Worm (Caenorhabditis elegans) whole organism, young adult: Measurements from ENCODE around the gene snu-23.
A peak's percentile ranks its signal among the peaks of the same experiment; 100 is the strongest.

Experiments
- B0336.3 ChIP-seq: fragments of 200-800 bp; sonication (Bioruptor generic); IDR thresholded peaks from 2 replicates; pipeline ENCODE4 v1.3.6; 2022; ENCODE audit warnings: missing genetic modification characterization, missing compliant biosample characterization
- D2030.7 ChIP-seq: fragments of 200-800 bp; sonication (Bioruptor generic); IDR thresholded peaks from 2 replicates; pipeline ENCODE4 v1.3.6; 2022; ENCODE audit warnings: missing genetic modification reagents, missing genetic modification characterization, missing compliant biosample characterization
- F10E7.11 ChIP-seq: sonication (generic microtip); optimal IDR thresholded peaks from 2 replicates; lab custom pipeline; 2017; ENCODE audit warnings: mild to moderate bottlenecking, missing genetic modification characterization, moderate library complexity, missing compliant biosample characterization
- F22D6.2 ChIP-seq: sonication (generic microtip); optimal IDR thresholded peaks from 2 replicates; lab custom pipeline; 2016; ENCODE audit warnings: mild to moderate bottlenecking, missing genetic modification characterization, missing compliant biosample characterization
- F23B12.7 ChIP-seq: sonication (generic microtip); optimal IDR thresholded peaks from 2 replicates; lab custom pipeline; 2017; ENCODE audit warnings: missing genetic modification characterization, mild to moderate bottlenecking, missing compliant biosample characterization, antibody characterized with exemption, moderate library complexity; ENCODE audit not compliant: insufficient read depth
- F49E8.2 ChIP-seq: sonication (generic microtip); optimal IDR thresholded peaks from 3 replicates; lab custom pipeline; 2017; ENCODE audit warnings: missing genetic modification characterization, mild to moderate bottlenecking, missing compliant biosample characterization, antibody characterized with exemption, moderate library complexity; ENCODE audit not compliant: insufficient read depth
- F55B11.4 ChIP-seq: sonication (generic microtip); optimal IDR thresholded peaks from 2 replicates; lab custom pipeline; 2016; ENCODE audit warnings: missing compliant biosample characterization, missing genetic modification characterization, borderline replicate concordance; ENCODE audit not compliant: insufficient read depth
- K11D2.4 ChIP-seq: fragments of 200-800 bp; sonication (Bioruptor generic); IDR thresholded peaks from 2 replicates; pipeline ENCODE4 v1.3.6; 2022; ENCODE audit warnings: missing genetic modification reagents, missing genetic modification characterization, missing compliant biosample characterization
- K12H6.12 ChIP-seq: fragments of 200-800 bp; sonication (Bioruptor generic); optimal IDR thresholded peaks from 2 replicates; lab custom pipeline; 2018; ENCODE audit warnings: mild to moderate bottlenecking, missing genetic modification characterization, missing compliant biosample characterization
- T07F8.4 ChIP-seq: sonication (generic microtip); optimal IDR thresholded peaks from 2 replicates; lab custom pipeline; 2016; ENCODE audit warnings: mild to moderate bottlenecking, missing genetic modification characterization, moderate library complexity, missing compliant biosample characterization
- Y53G8AR.9 ChIP-seq: fragments of 200-800 bp; sonication (Bioruptor generic); conservative IDR thresholded peaks from 2 replicates; pipeline ENCODE4 v1.3.6; 2022; ENCODE audit warnings: missing genetic modification reagents, missing genetic modification characterization, missing compliant biosample characterization
- Y56A3A.18 ChIP-seq: fragments of 200-800 bp; sonication (Bioruptor generic); IDR thresholded peaks from 2 replicates; pipeline ENCODE4 v1.3.6; 2022; ENCODE audit warnings: missing genetic modification reagents, missing genetic modification characterization, missing compliant biosample characterization
- ZK185.1 ChIP-seq: sonication (generic microtip); optimal IDR thresholded peaks from 2 replicates; lab custom pipeline; 2016; ENCODE audit warnings: mild to moderate bottlenecking, missing genetic modification characterization, missing compliant biosample characterization; ENCODE audit not compliant: poor library complexity, severe bottlenecking
- attf-5 ChIP-seq: fragments of 200-800 bp; sonication (Bioruptor generic); optimal IDR thresholded peaks from 2 replicates; lab custom pipeline; 2018; ENCODE audit warnings: mild to moderate bottlenecking, missing genetic modification characterization, missing compliant biosample characterization
- bed-2 ChIP-seq: fragments of 200-800 bp; sonication (Bioruptor generic); IDR thresholded peaks from 2 replicates; pipeline ENCODE4 v1.3.6; 2022; ENCODE audit warnings: missing genetic modification reagents, missing genetic modification characterization, missing compliant biosample characterization
- cebp-1 ChIP-seq, 2 experiments: fragments of 200-800 bp in 1 of 2; sonication (Bioruptor generic) in 1 of 2; sonication (generic microtip) in 1 of 2; IDR thresholded peaks in 1 of 2; optimal IDR thresholded peaks in 1 of 2; 2 replicates each; pipeline versions ENCODE4 v1.3.6 to Lab custom; 2017 to 2022; ENCODE audit warnings: missing compliant biosample characterization in 2 of 2, missing genetic modification characterization in 2 of 2, mild to moderate bottlenecking in 1 of 2, missing genetic modification reagents in 1 of 2, moderate library complexity in 1 of 2
- ceh-58 ChIP-seq: fragments of 200-800 bp; sonication (Bioruptor generic); IDR thresholded peaks from 2 replicates; pipeline ENCODE4 v1.3.6; 2022; ENCODE audit warnings: missing genetic modification characterization, missing compliant biosample characterization
- dox-1 ChIP-seq: fragments of 200-800 bp; sonication (Bioruptor generic); IDR thresholded peaks from 2 replicates; pipeline ENCODE4 v1.3.6; 2022; ENCODE audit warnings: missing genetic modification reagents, missing genetic modification characterization, missing compliant biosample characterization
- efl-1 ChIP-seq: fragments of 150-350 bp; optimal IDR thresholded peaks from 2 replicates; lab custom pipeline; 2014; ENCODE audit warnings: missing biosample characterization, missing genetic modification reagents, missing genetic modification characterization
- hmg-1.2 ChIP-seq: fragments of 200-800 bp; sonication (Bioruptor generic); IDR thresholded peaks from 2 replicates; pipeline ENCODE4 v1.3.6; 2022; ENCODE audit warnings: missing genetic modification reagents, missing genetic modification characterization, missing compliant biosample characterization
- let-526 ChIP-seq: fragments of 200-800 bp; sonication (Bioruptor generic); IDR thresholded peaks from 2 replicates; pipeline ENCODE4 v1.3.6; 2022; ENCODE audit warnings: missing genetic modification reagents, missing genetic modification characterization, missing compliant biosample characterization
- lin-40 ChIP-seq: sonication (generic microtip); optimal IDR thresholded peaks from 2 replicates; lab custom pipeline; 2016; ENCODE audit warnings: missing genetic modification characterization, mild to moderate bottlenecking, missing compliant biosample characterization, missing genotype, missing genetic modification reagents
- lin-54 ChIP-seq: fragments of 200-800 bp; sonication (Bioruptor generic); optimal IDR thresholded peaks from 2 replicates; lab custom pipeline; 2018; ENCODE audit warnings: mild to moderate bottlenecking, missing genetic modification characterization, missing compliant biosample characterization
- lsl-1 ChIP-seq: fragments of 200-800 bp; sonication (Bioruptor generic); optimal IDR thresholded peaks from 2 replicates; lab custom pipeline; 2018; ENCODE audit warnings: mild to moderate bottlenecking, missing genetic modification characterization, moderate library complexity, missing compliant biosample characterization
- madf-6 ChIP-seq: fragments of 200-800 bp; sonication (Bioruptor generic); IDR thresholded peaks from 2 replicates; pipeline ENCODE4 v1.3.6; 2022; ENCODE audit warnings: missing genetic modification reagents, missing genetic modification characterization, missing compliant biosample characterization
- madf-8 ChIP-seq: fragments of 200-800 bp; sonication (Bioruptor generic); conservative IDR thresholded peaks from 2 replicates; pipeline ENCODE4 v1.3.6; 2022; ENCODE audit warnings: missing genetic modification reagents, missing genetic modification characterization, missing compliant biosample characterization
- mes-4 ChIP-seq: sonication (generic microtip); optimal IDR thresholded peaks from 2 replicates; lab custom pipeline; 2016; ENCODE audit warnings: missing genotype, missing genetic modification characterization, missing compliant biosample characterization
- nfyb-1 ChIP-seq: fragments of 200-800 bp; sonication (Bioruptor generic); IDR thresholded peaks from 2 replicates; pipeline ENCODE4 v1.3.6; 2022; ENCODE audit warnings: missing genetic modification reagents, missing genetic modification characterization, missing compliant biosample characterization
- nhr-179 ChIP-seq: sonication (generic microtip); optimal IDR thresholded peaks from 2 replicates; lab custom pipeline; 2016; ENCODE audit warnings: mild to moderate bottlenecking, missing genetic modification characterization, missing compliant biosample characterization
- nhr-90 ChIP-seq: sonication (generic microtip); optimal IDR thresholded peaks from 2 replicates; lab custom pipeline; 2016; ENCODE audit warnings: missing genotype, mild to moderate bottlenecking, missing genetic modification characterization, missing compliant biosample characterization
- pbrm-1 ChIP-seq: fragments of 200-800 bp; sonication (Bioruptor generic); IDR thresholded peaks from 2 replicates; pipeline ENCODE4 v1.3.6; 2022; ENCODE audit warnings: missing genetic modification reagents, missing genetic modification characterization, missing compliant biosample characterization
- pha-4 ChIP-seq: fragments of 150-350 bp; sonication (generic microtip); optimal IDR thresholded peaks from 2 replicates; lab custom pipeline; 2014; ENCODE audit warnings: missing biosample characterization, missing genetic modification reagents, missing genetic modification characterization
- repo-1 ChIP-seq: sonication (generic microtip); optimal IDR thresholded peaks from 2 replicates; lab custom pipeline; 2017; ENCODE audit warnings: mild to moderate bottlenecking, missing genetic modification characterization, missing compliant biosample characterization
- somi-1 ChIP-seq: fragments of 200-800 bp; sonication (Bioruptor generic); optimal IDR thresholded peaks from 2 replicates; lab custom pipeline; 2018; ENCODE audit warnings: mild to moderate bottlenecking, missing genetic modification characterization, missing compliant biosample characterization
- sptf-2 ChIP-seq: fragments of 200-800 bp; sonication (Bioruptor generic); optimal IDR thresholded peaks from 2 replicates; lab custom pipeline; 2018; ENCODE audit warnings: mild to moderate bottlenecking, missing genetic modification characterization, missing compliant biosample characterization
- tbp1 ChIP-seq: fragments of 200-800 bp; sonication (Bioruptor generic); optimal IDR thresholded peaks from 2 replicates; lab custom pipeline; 2018; ENCODE audit warnings: mild to moderate bottlenecking, missing genetic modification characterization, missing compliant biosample characterization
- tlf-1 ChIP-seq: fragments of 200-800 bp; sonication (Bioruptor generic); optimal IDR thresholded peaks from 2 replicates; lab custom pipeline; 2018; ENCODE audit warnings: mild to moderate bottlenecking, missing genetic modification characterization, missing compliant biosample characterization
- unc-62 ChIP-seq: fragments of 150-350 bp; optimal IDR thresholded peaks from 2 replicates; lab custom pipeline; 2014; ENCODE audit warnings: missing biosample characterization, missing genetic modification reagents, missing genetic modification characterization
- xnd-1 ChIP-seq: sonication (generic microtip); optimal IDR thresholded peaks from 2 replicates; lab custom pipeline; 2016; ENCODE audit warnings: missing genotype, missing genetic modification reagents, missing genetic modification characterization, missing compliant biosample characterization
- zfh-2 ChIP-seq: fragments of 200-800 bp; sonication (Bioruptor generic); conservative IDR thresholded peaks from 2 replicates; pipeline ENCODE4 v1.3.6; 2022; ENCODE audit warnings: missing genetic modification reagents, missing genetic modification characterization, missing compliant biosample characterization
- zim-3 ChIP-seq: sonication (generic microtip); optimal IDR thresholded peaks from 2 replicates; lab custom pipeline; 2017; ENCODE audit warnings: mild to moderate bottlenecking, missing genetic modification characterization, moderate library complexity, missing compliant biosample characterization
- ztf-22 ChIP-seq: fragments of 200-800 bp; sonication (Bioruptor generic); optimal IDR thresholded peaks from 2 replicates; lab custom pipeline; 2018; ENCODE audit warnings: mild to moderate bottlenecking, missing genetic modification characterization, moderate library complexity, missing compliant biosample characterization

Gene snu-23

ce11 chrIII:7722411-7722810, 47.5 kb downstream of the snu-23 start:
- TF ChIP-seq cebp-1 (GFP tag; IDR thresholded peaks at IDR 0.05; lab: Robert Waterston, UW), result no peak
- peak; percentile 17 for TF ChIP-seq cebp-1 (tag; optimal IDR thresholded peaks at IDR 0.05; lab: Kevin White, UChicago)
- TF ChIP-seq somi-1, result peak; percentile 34
- TF ChIP-seq lin-40 (tag; lab: Kevin White, UChicago), result peak; percentile 33
- no peak for TF ChIP-seq lsl-1 (GFP tag; lab: Kevin White, UChicago)

ce11 chrIII:7721513-7721912, 48.4 kb downstream of the snu-23 start:
- no peak for TF ChIP-seq T07F8.4 (tag; lab: Kevin White, UChicago)
- TF ChIP-seq B0336.3 (GFP tag; lab: Robert Waterston, UW), result no peak
- 0 out of 2 replicates have a peak, but pooled peaks have one; percentile 14 for TF ChIP-seq Y53G8AR.9 (GFP tag; lab: Robert Waterston, UW)
- no peak for TF ChIP-seq attf-5 (GFP tag; lab: Kevin White, UChicago)
- no peak for TF ChIP-seq F49E8.2 (tag; lab: Kevin White, UChicago)
- no peak for TF ChIP-seq F22D6.2 (tag; lab: Kevin White, UChicago)
- no peak for TF ChIP-seq tbp1 (GFP tag; lab: Kevin White, UChicago)
- TF ChIP-seq cebp-1 (GFP tag; IDR thresholded peaks at IDR 0.05; lab: Robert Waterston, UW), result no peak
- TF ChIP-seq cebp-1 (tag; optimal IDR thresholded peaks at IDR 0.05; lab: Kevin White, UChicago), result no peak
- no peak for TF ChIP-seq repo-1 (tag; lab: Kevin White, UChicago)
- no peak for TF ChIP-seq Y56A3A.18 (GFP tag; lab: Robert Waterston, UW)
- peak; percentile 3 for TF ChIP-seq ZK185.1
- no peak for TF ChIP-seq F10E7.11
- TF ChIP-seq K11D2.4 (GFP tag; lab: Robert Waterston, UW), result 0 out of 2 replicates have a peak, but pooled peaks have one; percentile 19

ce11 chrIII:7720861-7721260, 49.1 kb downstream of the snu-23 start:
- TF ChIP-seq tlf-1 (no peak), nhr-90 (no peak), cebp-1 (GFP tag; IDR thresholded peaks at IDR 0.05; lab: Robert Waterston, UW) (0 out of 2 replicates have a peak, but pooled peaks have one; percentile 28), cebp-1 (tag; optimal IDR thresholded peaks at IDR 0.05; lab: Kevin White, UChicago) (peak; percentile 65), pbrm-1 (peak; percentile 44; the same call in 1 of the 2 replicates), D2030.7 (GFP tag; lab: Robert Waterston, UW) (no peak), K11D2.4 (GFP tag; lab: Robert Waterston, UW) (0 out of 2 replicates have a peak, but pooled peaks have one; percentile 55), F55B11.4 (no peak), madf-8 (GFP tag; lab: Robert Waterston, UW) (no peak), F49E8.2 (tag; lab: Kevin White, UChicago) (no peak), efl-1 (no peak), repo-1 (tag; lab: Kevin White, UChicago) (peak; percentile 35), ceh-58 (GFP tag; lab: Robert Waterston, UW) (no peak), sptf-2 (no peak), nhr-179 (no peak), attf-5 (GFP tag; lab: Kevin White, UChicago) (peak; percentile 42), unc-62 (GFP tag; lab: Kevin White, UChicago) (no peak), let-526 (peak; percentile 41; the same call in 1 of the 2 replicates), somi-1 (peak; percentile 63), bed-2 (GFP tag; lab: Robert Waterston, UW) (no peak), dox-1 (GFP tag; lab: Robert Waterston, UW) (peak; percentile 6; the same call in 1 of the 2 replicates), F23B12.7 (tag; lab: Kevin White, UChicago) (no peak), mes-4 (no peak), ztf-22 (GFP tag; lab: Kevin White, UChicago) (no peak), zfh-2 (peak; percentile 72; the same call in 1 of the 2 replicates), Y56A3A.18 (GFP tag; lab: Robert Waterston, UW) (no peak), lin-54 (GFP tag; lab: Kevin White, UChicago) (peak; percentile 6), xnd-1 (no peak), K12H6.12 (peak; percentile 50), zim-3 (tag; lab: Kevin White, UChicago) (no peak), pha-4 (tag; lab: Kevin White, UChicago) (no peak), nfyb-1 (GFP tag; lab: Robert Waterston, UW) (peak; percentile 87), madf-6 (GFP tag; lab: Robert Waterston, UW) (no peak), hmg-1.2 (GFP tag; lab: Robert Waterston, UW) (peak; percentile 21; the same call in 1 of the 2 replicates)
